Worm (Caenorhabditis elegans): ENCODE measurements around the gene tag-335.

tag-335 gene

DNA sequence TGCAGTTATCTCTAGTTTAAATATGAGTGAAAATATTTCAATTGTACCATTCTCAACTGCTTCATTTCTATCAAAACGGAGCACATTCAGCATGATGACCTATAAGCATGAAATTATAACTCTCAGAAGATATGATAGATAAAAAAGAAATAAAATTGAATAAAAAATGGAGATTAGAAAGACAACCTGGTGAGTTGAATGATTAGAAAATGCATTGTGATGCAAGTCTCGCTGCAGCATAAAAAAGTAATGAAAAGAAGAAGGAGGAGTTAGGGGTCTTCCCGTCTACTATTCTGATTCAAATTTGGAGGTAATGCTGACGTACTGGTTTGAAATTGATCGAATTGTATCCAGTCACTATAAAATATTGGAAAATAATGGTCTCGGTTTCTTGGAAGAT is 33.7 kb downstream of the tag-335 start, which contains the start of gene sre-15 (continued):
- no peak for TF ChIP-seq R02D3.7 (tag; optimal IDR thresholded peaks at IDR 0.05)
- no peak for TF ChIP-seq nhr-77 (tag; optimal IDR thresholded peaks at IDR 0.05)

DNA sequence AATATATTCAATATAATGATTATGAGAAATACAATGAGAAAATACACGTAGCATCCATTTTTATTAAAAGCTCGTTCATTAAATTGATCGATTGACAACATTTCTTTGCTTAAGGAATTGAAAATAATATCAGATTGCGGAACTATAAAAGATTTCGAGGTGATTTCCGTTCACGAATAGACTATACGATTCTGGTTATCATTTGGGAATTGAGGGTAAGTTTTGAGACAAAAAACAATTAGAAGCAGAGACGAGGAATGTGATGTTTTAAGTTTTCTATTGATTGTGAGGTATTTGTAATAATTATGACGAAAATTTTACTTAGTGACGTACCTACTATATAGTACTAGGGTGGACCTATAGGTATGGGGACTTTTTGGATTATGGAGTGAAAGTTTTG is 39.5 kb downstream of the tag-335 start, which contains the start of gene sre-19:
TSS of gene sre-19 (minus strand) at position 101 of the 400 bp plus-strand sequence.
- no peak for TF ChIP-seq hmg-1.1 (GFP tag; IDR thresholded peaks at IDR 0.05)
- no peak for TF ChIP-seq lin-13 (GFP tag; optimal IDR thresholded peaks at IDR 0.05)
- no peak for TF ChIP-seq pha-4 (GFP tag; IDR thresholded peaks at IDR 0.05)
- no peak for TF ChIP-seq pha-4 (tag; optimal IDR thresholded peaks at IDR 0.05)
- TF ChIP-seq nhr-28 (tag; optimal IDR thresholded peaks at IDR 0.05): no peak

DNA sequence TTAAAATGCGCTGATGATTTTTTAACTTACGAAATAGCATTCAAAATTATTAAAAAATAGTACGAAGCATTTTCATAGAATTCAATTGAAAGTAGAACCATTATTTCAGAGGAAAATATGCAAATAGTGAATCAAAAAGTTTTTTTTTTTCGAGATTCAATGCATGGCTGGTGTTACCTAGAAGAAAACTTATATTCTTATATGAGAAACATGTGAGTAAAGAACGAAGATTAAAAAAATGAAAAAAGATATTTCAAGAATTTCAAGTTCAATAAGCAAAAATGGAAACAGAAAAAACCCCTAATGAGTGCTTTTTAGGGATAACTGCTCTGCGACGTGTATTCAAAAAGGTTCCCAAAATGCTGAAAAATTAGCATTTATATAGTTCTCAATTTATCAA is 42.4 kb downstream of the tag-335 start, which contains the start of gene sre-16:
TSS of gene sre-16 (minus strand) at position 101 of the 400 bp plus-strand sequence.
- TF ChIP-seq nhr-6 (tag; optimal IDR thresholded peaks at IDR 0.05): no peak
- TF ChIP-seq hlh-11 (tag; optimal IDR thresholded peaks at IDR 0.05): no peak
- TF ChIP-seq pha-4 (GFP tag; IDR thresholded peaks at IDR 0.05): no peak
- TF ChIP-seq pha-4 (tag; optimal IDR thresholded peaks at IDR 0.05): no peak
- no peak for TF ChIP-seq mdt-29 (GFP tag; IDR thresholded peaks at IDR 0.05)
- TF ChIP-seq Y105C5A.15 (GFP tag; IDR thresholded peaks at IDR 0.05): no peak
- no peak for TF ChIP-seq php-3 (GFP tag; IDR thresholded peaks at IDR 0.05)
- TF ChIP-seq fos-1 (tag; optimal IDR thresholded peaks at IDR 0.05): no peak
- TF ChIP-seq dmd-6 (GFP tag; IDR thresholded peaks at IDR 0.05): no peak
- no peak for TF ChIP-seq zfp-2 (tag; optimal IDR thresholded peaks at IDR 0.05)
- no peak for TF ChIP-seq nhr-28 (tag; optimal IDR thresholded peaks at IDR 0.05)

DNA sequence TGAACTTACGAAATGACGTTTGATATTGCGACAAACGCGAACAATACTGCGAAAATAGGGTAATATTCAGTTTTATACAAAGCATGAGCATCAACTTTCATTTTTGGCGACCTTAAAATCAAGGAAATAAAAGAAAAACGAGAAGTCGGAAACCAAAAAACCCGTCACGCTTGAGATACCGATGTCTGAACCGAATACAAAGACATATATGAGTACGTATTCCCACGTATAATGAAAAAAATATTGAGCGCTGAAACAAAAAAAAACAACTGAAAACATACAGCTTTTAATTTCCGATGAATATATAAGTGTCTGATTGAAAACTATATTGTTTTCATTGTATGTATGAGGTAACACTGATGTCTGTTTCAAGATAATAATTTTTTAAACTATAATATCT is 48.7 kb downstream of the tag-335 start, which contains the start of gene sre-18:
TSS of gene sre-18 (minus strand) at position 101 of the 400 bp plus-strand sequence.
- no peak for TF ChIP-seq ceh-62 (tag; optimal IDR thresholded peaks at IDR 0.05)
- no peak for TF ChIP-seq F37D6.2 (tag; optimal IDR thresholded peaks at IDR 0.05)
- TF ChIP-seq daf-19 (GFP tag; conservative IDR thresholded peaks at IDR 0.05): no peak
- no peak for TF ChIP-seq dpl-1 (GFP tag; optimal IDR thresholded peaks at IDR 0.05)
- TF ChIP-seq mep-1 (tag; optimal IDR thresholded peaks at IDR 0.05): no peak
- TF ChIP-seq skn-1 (tag; optimal IDR thresholded peaks at IDR 0.05): no peak
- TF ChIP-seq madf-5 (GFP tag; IDR thresholded peaks at IDR 0.05): no peak
- no peak for TF ChIP-seq T26A8.4 (GFP tag; IDR thresholded peaks at IDR 0.05)
- TF ChIP-seq nhr-28 (tag; optimal IDR thresholded peaks at IDR 0.05): no peak
- no peak for TF ChIP-seq Y5F2A.4 (GFP tag; optimal IDR thresholded peaks at IDR 0.05)
- TF ChIP-seq lsy-2 (tag; optimal IDR thresholded peaks at IDR 0.05): no peak
- no peak for TF ChIP-seq egl-27 (tag; optimal IDR thresholded peaks at IDR 0.05)
- no peak for TF ChIP-seq lir-3 (tag; optimal IDR thresholded peaks at IDR 0.05)

DNA sequence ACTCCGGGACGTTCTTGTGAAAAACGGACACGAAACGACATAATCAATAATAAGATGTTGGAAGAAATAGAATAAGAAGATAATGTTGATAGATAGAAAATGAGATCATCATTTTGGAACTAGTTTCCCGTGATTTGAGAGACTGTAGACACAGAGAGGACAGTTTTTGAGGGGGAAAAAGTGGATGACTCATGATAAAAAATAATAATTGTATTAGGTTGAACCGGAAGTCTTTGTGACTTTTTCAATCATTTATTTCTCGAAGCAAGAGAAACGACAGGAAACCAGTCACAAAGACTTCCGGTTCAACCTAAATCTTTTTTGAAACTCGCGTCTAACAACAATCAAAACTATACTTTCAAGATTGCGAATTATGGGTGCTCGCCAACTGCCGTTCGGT is 51.4 kb downstream of the tag-335 start, which contains the start of gene mlt-3:
TSS of gene mlt-3 (minus strand) at position 101 of the 400 bp plus-strand sequence.
- TF ChIP-seq pqm-1 (tag; optimal IDR thresholded peaks at IDR 0.05) (no peak), hmg-1.1 (GFP tag; IDR thresholded peaks at IDR 0.05) (no peak), lsy-2 (tag; optimal IDR thresholded peaks at IDR 0.05) (no peak), egl-27 (tag; optimal IDR thresholded peaks at IDR 0.05) (no peak), lin-1 (GFP tag; IDR thresholded peaks at IDR 0.05) (no peak), tra-1 (GFP tag; IDR thresholded peaks at IDR 0.05) (no peak), aly-2 (tag; optimal IDR thresholded peaks at IDR 0.05) (no peak), lir-3 (tag; optimal IDR thresholded peaks at IDR 0.05) (no peak), cey-2 (tag; optimal IDR thresholded peaks at IDR 0.05; ENCODE audit: borderline replicate concordance, insufficient read depth) (no peak), php-3 (GFP tag; IDR thresholded peaks at IDR 0.05) (no peak), lim-7 (GFP tag; IDR thresholded peaks at IDR 0.05) (no peak), ceh-44 (GFP tag; IDR thresholded peaks at IDR 0.05) (no peak), ztf-11 (tag; optimal IDR thresholded peaks at IDR 0.05) (no peak)

Measured in whole organism, L4 larva.